Worm (Caenorhabditis elegans): Measurements from ENCODE around the gene K08D10.14.

ce11 chrIV:4117432-4117831 is 37.3 kb upstream of the K08D10.14 start, which contains the start of gene drd-50:
- TF ChIP-seq unc-130 (GFP tag; optimal IDR thresholded peaks at IDR 0.05) (no peak), zip-2 (tag; optimal IDR thresholded peaks at IDR 0.05) (no peak)

Measured in whole organism, L4 larva.